Worm (Caenorhabditis elegans) whole organism, L2 larva: ENCODE data around the gene T14G12.11.
A peak's percentile ranks its signal among the peaks of the same experiment; 100 is the strongest.

ENCODE experiments used
- C34F6.9 ChIP-seq: fragments of 150-350 bp; optimal IDR thresholded peaks from 2 replicates; lab custom pipeline; 2014; ENCODE audit warnings: missing biosample characterization, missing genetic modification characterization
- F13H6.1 ChIP-seq: sonication (generic microtip); optimal IDR thresholded peaks from 2 replicates; lab custom pipeline; 2016; ENCODE audit warnings: missing genetic modification characterization, missing compliant biosample characterization
- R02D3.7 ChIP-seq: fragments of 150-350 bp; optimal IDR thresholded peaks from 2 replicates; lab custom pipeline; 2014; ENCODE audit warnings: missing biosample characterization, missing genetic modification characterization
- Y55F3AM.14 ChIP-seq: fragments of 200-800 bp; sonication (Bioruptor generic); optimal IDR thresholded peaks from 2 replicates; lab custom pipeline; 2018; ENCODE audit warnings: mild to moderate bottlenecking, missing genetic modification characterization, missing compliant biosample characterization
- alr-1 ChIP-seq: fragments of 150-350 bp; optimal IDR thresholded peaks from 2 replicates; lab custom pipeline; 2014; ENCODE audit warnings: missing biosample characterization, missing genetic modification characterization
- aly-2 ChIP-seq: fragments of 150-350 bp; optimal IDR thresholded peaks from 2 replicates; lab custom pipeline; 2014; ENCODE audit warnings: missing biosample characterization, missing genetic modification characterization
- ama-1 ChIP-seq: fragments of 150-350 bp; optimal IDR thresholded peaks from 2 replicates; lab custom pipeline; 2018; ENCODE audit warnings: inconsistent platforms
- blmp-1 ChIP-seq: sonication (generic microtip); optimal IDR thresholded peaks from 2 replicates; lab custom pipeline; 2017; ENCODE audit warnings: missing genetic modification characterization, mild to moderate bottlenecking, missing compliant biosample characterization, antibody characterized with exemption, moderate library complexity; ENCODE audit not compliant: insufficient read depth
- ceh-16 ChIP-seq: fragments of 150-350 bp; optimal IDR thresholded peaks from 2 replicates; lab custom pipeline; 2014; ENCODE audit warnings: missing biosample characterization, missing genetic modification characterization
- ceh-82 ChIP-seq: fragments of 150-350 bp; optimal IDR thresholded peaks from 2 replicates; lab custom pipeline; 2014; ENCODE audit warnings: missing biosample characterization, missing genetic modification characterization
- crh-2 ChIP-seq: sonication (generic microtip); optimal IDR thresholded peaks from 2 replicates; lab custom pipeline; 2017; ENCODE audit warnings: missing biosample characterization, missing genetic modification characterization
- dmd-4 ChIP-seq: sonication (generic microtip); optimal IDR thresholded peaks from 2 replicates; lab custom pipeline; 2017; ENCODE audit warnings: missing biosample characterization, missing genetic modification characterization
- egl-27 ChIP-seq: sonication (generic microtip); optimal IDR thresholded peaks from 3 replicates; lab custom pipeline; 2017; ENCODE audit warnings: missing biosample characterization, missing genetic modification reagents, missing genetic modification characterization
- elt-1 ChIP-seq: fragments of 150-350 bp; optimal IDR thresholded peaks from 2 replicates; lab custom pipeline; 2014; ENCODE audit warnings: missing biosample characterization, missing genetic modification characterization
- elt-3 ChIP-seq: sonication (generic microtip); optimal IDR thresholded peaks from 2 replicates; lab custom pipeline; 2017; ENCODE audit warnings: missing biosample characterization, missing genetic modification characterization
- fos-1 ChIP-seq: fragments of 150-350 bp; optimal IDR thresholded peaks from 2 replicates; lab custom pipeline; 2014; ENCODE audit warnings: missing biosample characterization, missing genetic modification characterization
- gmeb-1 ChIP-seq: fragments of 150-350 bp; optimal IDR thresholded peaks from 2 replicates; lab custom pipeline; 2014; ENCODE audit warnings: missing biosample characterization, missing genetic modification characterization
- lin-11 ChIP-seq: fragments of 150-350 bp; sonication (generic microtip); optimal IDR thresholded peaks from 2 replicates; lab custom pipeline; 2014; ENCODE audit warnings: missing biosample characterization, missing genetic modification characterization, inconsistent platforms, mixed read lengths
- lin-13 ChIP-seq: fragments of 150-350 bp; optimal IDR thresholded peaks from 2 replicates; lab custom pipeline; 2014; ENCODE audit warnings: missing biosample characterization, missing genetic modification reagents, missing genetic modification characterization
- lin-39 ChIP-seq: fragments of 150-350 bp; optimal IDR thresholded peaks from 2 replicates; lab custom pipeline; 2014; ENCODE audit warnings: missing biosample characterization, missing genetic modification reagents, missing genetic modification characterization
- lsy-2 ChIP-seq, 2 experiments: fragments of 150-350 bp in 1 of 2; sonication (generic microtip) in 1 of 2; optimal IDR thresholded peaks; 2 replicates each; lab custom pipeline; 2014 to 2017; ENCODE audit warnings: missing biosample characterization in 2 of 2, missing genetic modification characterization in 2 of 2
- mab-5 ChIP-seq: fragments of 150-350 bp; optimal IDR thresholded peaks from 2 replicates; lab custom pipeline; 2014; ENCODE audit warnings: missing biosample characterization, missing genetic modification characterization
- mbf-1 ChIP-seq: sonication (generic microtip); optimal IDR thresholded peaks from 2 replicates; lab custom pipeline; 2017; ENCODE audit warnings: missing biosample characterization, missing genetic modification characterization
- mdl-1 ChIP-seq, 2 experiments: fragments of 150-350 bp in 1 of 2; sonication (generic microtip) in 1 of 2; optimal IDR thresholded peaks; 2 replicates each; lab custom pipeline; 2017; ENCODE audit warnings: missing biosample characterization in 2 of 2, missing genetic modification characterization in 2 of 2
- nhr-10 ChIP-seq: sonication (generic microtip); optimal IDR thresholded peaks from 2 replicates; lab custom pipeline; 2017; ENCODE audit warnings: missing biosample characterization, missing genetic modification characterization
- nhr-11 ChIP-seq: fragments of 150-350 bp; optimal IDR thresholded peaks from 2 replicates; lab custom pipeline; 2014; ENCODE audit warnings: missing biosample characterization, missing genetic modification characterization
- nhr-12 ChIP-seq: fragments of 150-350 bp; optimal IDR thresholded peaks from 2 replicates; lab custom pipeline; 2014; ENCODE audit warnings: missing biosample characterization, missing genetic modification characterization
- nhr-129 ChIP-seq: fragments of 150-350 bp; optimal IDR thresholded peaks from 2 replicates; lab custom pipeline; 2014; ENCODE audit warnings: missing biosample characterization, missing genetic modification characterization
- nhr-21 ChIP-seq: fragments of 150-350 bp; optimal IDR thresholded peaks from 2 replicates; lab custom pipeline; 2014; ENCODE audit warnings: missing biosample characterization, missing genetic modification characterization
- nhr-23 ChIP-seq: fragments of 150-350 bp; optimal IDR thresholded peaks from 2 replicates; lab custom pipeline; 2014; ENCODE audit warnings: missing biosample characterization, missing genetic modification reagents, missing genetic modification characterization
- nhr-237 ChIP-seq: fragments of 150-350 bp; optimal IDR thresholded peaks from 2 replicates; lab custom pipeline; 2014; ENCODE audit warnings: missing biosample characterization, missing genetic modification characterization
- nhr-25 ChIP-seq: fragments of 150-350 bp; sonication (generic microtip); optimal IDR thresholded peaks from 3 replicates; lab custom pipeline; 2014; ENCODE audit warnings: missing biosample characterization, missing genetic modification characterization
- nhr-6 ChIP-seq: fragments of 150-350 bp; optimal IDR thresholded peaks from 2 replicates; lab custom pipeline; 2014; ENCODE audit warnings: missing biosample characterization, missing genetic modification characterization
- nhr-77 ChIP-seq: fragments of 150-350 bp; optimal IDR thresholded peaks from 2 replicates; lab custom pipeline; 2014; ENCODE audit warnings: missing biosample characterization, missing genetic modification characterization
- peb-1 ChIP-seq: fragments of 150-350 bp; optimal IDR thresholded peaks from 2 replicates; lab custom pipeline; 2014; ENCODE audit warnings: missing biosample characterization, missing genetic modification characterization
- skn-1 ChIP-seq: sonication (generic microtip); optimal IDR thresholded peaks from 2 replicates; lab custom pipeline; 2017; ENCODE audit warnings: missing biosample characterization, missing genetic modification characterization
- sma-3 ChIP-seq: sonication (generic microtip); optimal IDR thresholded peaks from 2 replicates; lab custom pipeline; 2016; ENCODE audit warnings: missing genetic modification reagents, missing genetic modification characterization, missing compliant biosample characterization
- sma-9 ChIP-seq, 2 experiments: fragments of 150-350 bp in 1 of 2; sonication (generic microtip) in 1 of 2; optimal IDR thresholded peaks; 2 replicates each; lab custom pipeline; 2014 to 2016; ENCODE audit warnings: missing genetic modification characterization in 2 of 2, mild to moderate bottlenecking in 1 of 2, missing biosample characterization in 1 of 2, missing compliant biosample characterization in 1 of 2, missing genetic modification reagents in 1 of 2, moderate library complexity in 1 of 2
- snpc-4 ChIP-seq: fragments of 150-350 bp; optimal IDR thresholded peaks from 2 replicates; lab custom pipeline; 2014; ENCODE audit warnings: missing biosample characterization, missing genetic modification characterization
- unc-39 ChIP-seq: fragments of 150-350 bp; optimal IDR thresholded peaks from 2 replicates; lab custom pipeline; 2014; ENCODE audit warnings: missing biosample characterization, missing genetic modification characterization
- unc-55 ChIP-seq: fragments of 150-350 bp; sonication (generic microtip); optimal IDR thresholded peaks from 3 replicates; lab custom pipeline; 2014; ENCODE audit warnings: missing biosample characterization, missing genetic modification reagents, missing genetic modification characterization
- unc-62 ChIP-seq: fragments of 150-350 bp; optimal IDR thresholded peaks from 2 replicates; lab custom pipeline; 2014; ENCODE audit warnings: missing biosample characterization, missing genetic modification reagents, missing genetic modification characterization
- ztf-1 ChIP-seq: fragments of 200-800 bp; sonication (Bioruptor generic); conservative IDR thresholded peaks from 2 replicates; pipeline ENCODE4 v1.3.6; 2022; ENCODE audit warnings: missing genetic modification characterization, missing compliant biosample characterization
- ztf-11 ChIP-seq: sonication (generic microtip); optimal IDR thresholded peaks from 2 replicates; lab custom pipeline; 2017; ENCODE audit warnings: missing biosample characterization, missing genetic modification characterization
- ztf-4 ChIP-seq: fragments of 150-350 bp; optimal IDR thresholded peaks from 2 replicates; lab custom pipeline; 2014; ENCODE audit warnings: missing biosample characterization, missing genetic modification characterization

T14G12.11 gene

DNA sequence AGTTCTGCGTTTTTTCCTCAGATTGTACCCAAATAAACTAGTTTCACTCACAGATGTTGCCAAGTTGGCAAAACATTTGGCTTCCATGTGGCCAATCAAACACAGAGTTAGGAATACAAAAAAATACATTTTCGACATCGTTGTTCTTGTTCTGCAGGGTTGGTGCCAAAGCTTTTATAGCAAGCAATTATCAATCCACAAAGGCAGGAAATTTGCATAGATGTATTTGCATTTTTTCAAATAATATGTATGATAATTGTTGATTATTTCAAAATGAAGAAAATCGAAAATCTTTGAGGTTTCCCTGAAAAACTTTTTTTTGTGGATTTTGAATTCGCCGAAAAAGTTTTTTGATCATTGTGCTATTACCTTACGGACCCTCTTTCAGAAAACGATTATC is at the start of gene T14G12.11:
Gene T14G12.11, minus strand, starts transcription at position 138 of the 400 bp plus-strand sequence.
- TF ChIP-seq lin-13 (GFP tag; lab: Kevin White, UChicago) = no peak
- TF ChIP-seq nhr-77 = no peak

DNA sequence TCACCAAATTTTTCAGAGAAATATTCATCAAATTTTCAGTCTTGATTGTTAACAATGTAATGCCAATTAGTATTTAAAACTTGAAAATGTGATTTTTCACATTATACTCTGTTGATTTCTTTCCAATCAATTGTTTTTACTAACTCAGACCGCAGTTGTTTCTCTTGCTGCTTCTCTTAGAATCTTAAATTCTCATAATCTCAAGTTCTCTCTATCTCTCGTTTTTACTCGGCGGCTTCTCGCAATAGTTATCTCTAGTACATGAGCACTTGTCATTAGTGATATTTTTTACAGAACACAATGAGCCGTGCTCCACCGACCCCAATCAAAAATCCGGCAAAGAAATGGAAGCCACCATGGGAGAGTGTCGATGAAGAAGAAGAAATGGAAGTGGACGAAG is 44.8 kb upstream of the T14G12.11 start, which contains the start of gene F35A5.1:
Gene F35A5.1, plus strand, starts transcription at position 301 of the 400 bp plus-strand sequence.
- TF ChIP-seq peb-1 (tag; lab: Kevin White, UChicago) (no peak), nhr-237 (tag; lab: Kevin White, UChicago) (no peak), nhr-10 (tag; lab: Kevin White, UChicago) (no peak), ceh-82 (tag; lab: Kevin White, UChicago) (no peak), lsy-2 (tag; optimal IDR thresholded peaks at IDR 0.05; lab: Kevin White, UChicago) (no peak), lin-11 (tag; lab: Kevin White, UChicago) (no peak), skn-1 (tag; lab: Kevin White, UChicago) (no peak), nhr-129 (tag; lab: Kevin White, UChicago) (no peak), unc-55 (GFP tag; lab: Kevin White, UChicago) (no peak), sma-3 (GFP tag; lab: Kevin White, UChicago) (no peak)

DNA sequence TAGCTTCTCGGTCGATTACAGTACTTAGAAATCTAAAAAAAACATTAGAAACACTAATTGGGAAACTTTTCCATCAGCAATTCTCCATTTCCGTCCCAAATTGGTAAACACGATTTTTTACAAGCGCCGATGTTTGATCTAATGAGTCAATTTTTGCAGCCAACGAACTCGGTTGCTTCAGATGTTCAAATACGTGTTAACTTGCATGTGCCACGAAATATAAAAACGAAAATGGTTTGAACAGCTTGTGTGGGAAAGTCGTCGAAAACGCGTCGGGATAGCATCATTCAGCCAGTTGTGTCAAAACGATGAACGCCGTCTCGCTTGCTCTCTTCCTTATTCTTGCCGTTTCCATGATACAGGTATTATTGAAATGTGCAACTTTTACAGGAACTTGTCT is 42.5 kb upstream of the T14G12.11 start, which contains the start of gene F35A5.2:
Gene F35A5.2, plus strand, starts transcription at position 301 of the 400 bp plus-strand sequence.
- TF ChIP-seq nhr-77 = no peak
- TF ChIP-seq gmeb-1 (tag; lab: Kevin White, UChicago) = no peak
- TF ChIP-seq nhr-23 (tag; lab: Kevin White, UChicago) = no peak
- no peak for TF ChIP-seq mab-5 (tag; lab: Kevin White, UChicago)
- no peak for TF ChIP-seq mdl-1 (tag; optimal IDR thresholded peaks at IDR 0.05; lab: Kevin White, UChicago)
- TF ChIP-seq C34F6.9 = no peak
- TF ChIP-seq F13H6.1 (tag; lab: Kevin White, UChicago) = no peak
- TF ChIP-seq nhr-25 (tag; lab: Kevin White, UChicago) = no peak
- no peak for TF ChIP-seq mbf-1 (tag; lab: Kevin White, UChicago)
- TF ChIP-seq nhr-6 (tag; lab: Kevin White, UChicago) = no peak
- TF ChIP-seq lin-13 (GFP tag; lab: Kevin White, UChicago) = no peak

- no peak for TF ChIP-seq lin-11 (tag; lab: Kevin White, UChicago)
- TF ChIP-seq snpc-4 (tag; lab: Kevin White, UChicago) = peak; percentile 23
- TF ChIP-seq C34F6.9 = peak; percentile 78
- TF ChIP-seq unc-62 = no peak
- TF ChIP-seq ceh-16 (tag; lab: Kevin White, UChicago) = peak; percentile 41
- no peak for TF ChIP-seq nhr-10 (tag; lab: Kevin White, UChicago)
- TF ChIP-seq blmp-1 (tag; lab: Kevin White, UChicago) = no peak
- no peak for TF ChIP-seq aly-2 (tag; lab: Kevin White, UChicago)
- TF ChIP-seq unc-55 (GFP tag; lab: Kevin White, UChicago) = peak; percentile 75
- TF ChIP-seq crh-2 (tag; lab: Kevin White, UChicago) = peak; percentile 64
- peak; percentile 91 for TF ChIP-seq sma-9 (GFP tag; optimal IDR thresholded peaks at IDR 0.05; lab: Kevin White, UChicago)
- TF ChIP-seq sma-9 (tag; optimal IDR thresholded peaks at IDR 0.05; lab: Kevin White, UChicago) = no peak
- no peak for TF ChIP-seq ceh-82 (tag; lab: Kevin White, UChicago)
- peak; percentile 85 for TF ChIP-seq nhr-129 (tag; lab: Kevin White, UChicago)
- no peak for TF ChIP-seq dmd-4
- peak; percentile 64 for TF ChIP-seq egl-27 (tag; lab: Kevin White, UChicago)
- TF ChIP-seq ztf-11 = no peak
- TF ChIP-seq unc-39 (tag; lab: Kevin White, UChicago) = no peak
- TF ChIP-seq fos-1 (tag; lab: Kevin White, UChicago) = peak; percentile 79
- no peak for TF ChIP-seq mbf-1 (tag; lab: Kevin White, UChicago)
- TF ChIP-seq nhr-12 (tag; lab: Kevin White, UChicago) = no peak
- no peak for TF ChIP-seq nhr-11 (tag; lab: Kevin White, UChicago)
- TF ChIP-seq lsy-2 (tag; optimal IDR thresholded peaks at IDR 0.05; lab: Kevin White, UChicago) = peak; percentile 74 to 86
- no peak for TF ChIP-seq nhr-237 (tag; lab: Kevin White, UChicago)
- peak; percentile 77 for TF ChIP-seq lin-13 (GFP tag; lab: Kevin White, UChicago)
- TF ChIP-seq mab-5 (tag; lab: Kevin White, UChicago) = peak; percentile 14
- TF ChIP-seq sma-3 (GFP tag; lab: Kevin White, UChicago) = peak; percentile 56
- no peak for TF ChIP-seq ama-1 (lab: Kevin White, UChicago)
- no peak for TF ChIP-seq R02D3.7
- no peak for TF ChIP-seq elt-1
- no peak for TF ChIP-seq ztf-1 (GFP tag; lab: Robert Waterston, UW)
- TF ChIP-seq ztf-4 = peak; percentile 9
- no peak for TF ChIP-seq alr-1 (tag; lab: Kevin White, UChicago)
- TF ChIP-seq Y55F3AM.14 = no peak
- TF ChIP-seq lin-39 (tag; lab: Kevin White, UChicago) = no peak
- TF ChIP-seq F13H6.1 (tag; lab: Kevin White, UChicago) = peak; percentile 78
- TF ChIP-seq gmeb-1 (tag; lab: Kevin White, UChicago) = peak; percentile 76
- TF ChIP-seq nhr-21 (tag; lab: Kevin White, UChicago) = no peak
- TF ChIP-seq elt-3 (tag; lab: Kevin White, UChicago) = no peak
- TF ChIP-seq nhr-77 = no peak
- TF ChIP-seq mdl-1 (tag; optimal IDR thresholded peaks at IDR 0.05; lab: Kevin White, UChicago) = no peak
- no peak for TF ChIP-seq nhr-23 (tag; lab: Kevin White, UChicago)
Observed at ce11 chrX:3803314-3803713, 41.0 kb upstream of the T14G12.11 start, which contains the start of gene F35A5.8. Gene F35A5.8 (minus strand): TSS chrX:3803464.
